Fruit fly (Drosophila melanogaster): ENCODE measurements around the gene iPLA2-VIA.

The iPLA2-VIA gene

DNA sequence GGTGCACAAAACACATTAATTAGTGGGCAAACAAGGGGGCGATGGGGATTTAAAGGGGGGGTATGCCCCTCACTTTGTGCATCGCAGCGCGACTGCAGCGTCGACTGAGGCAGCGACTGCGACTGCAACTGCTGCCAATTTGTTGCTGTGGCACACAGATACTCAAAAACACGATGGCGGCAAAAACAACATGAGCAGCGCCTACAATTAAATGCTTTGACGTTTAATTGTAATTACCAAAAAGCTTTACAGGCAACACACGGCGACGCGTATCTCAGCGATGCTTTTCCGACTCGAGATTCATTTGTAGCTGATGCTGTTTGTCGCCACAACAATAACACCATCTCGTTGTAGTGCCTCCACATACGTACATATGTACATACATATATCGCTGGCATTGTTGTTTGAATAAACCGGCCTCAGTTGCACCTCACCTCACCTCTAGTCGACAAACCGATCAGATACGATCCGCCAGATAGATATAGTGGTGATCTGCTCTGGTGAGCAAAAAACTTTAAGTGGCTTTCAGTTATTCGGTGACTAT lies 42.9 kb downstream of the iPLA2-VIA start (continued):
- TF ChIP-seq CG11456 (GFP tag; IDR thresholded peaks at IDR 0.05), result 0 out of 3 replicates have a peak, but pooled peaks have one; percentile 30
- TF ChIP-seq CG3847 (GFP tag; IDR thresholded peaks at IDR 0.05), result no peak
- no peak for TF ChIP-seq CG1647 (GFP tag; optimal IDR thresholded peaks at IDR 0.05)
- no peak for TF ChIP-seq CG11695 (GFP tag; IDR thresholded peaks at IDR 0.05)
- TF ChIP-seq CG4360 (GFP tag; IDR thresholded peaks at IDR 0.05), result no peak
- no peak for TF ChIP-seq Gug (GFP tag; IDR thresholded peaks at IDR 0.05)
- TF ChIP-seq Drgx (GFP tag; IDR thresholded peaks at IDR 0.05), result peak; percentile 38; the same call in 1 of the 2 replicates
- TF ChIP-seq Xbp1 (GFP tag; optimal IDR thresholded peaks at IDR 0.05), result no peak
- no peak for TF ChIP-seq Optix (GFP tag; IDR thresholded peaks at IDR 0.05)
- TF ChIP-seq Lhr (GFP tag; optimal IDR thresholded peaks at IDR 0.05), result no peak
- TF ChIP-seq Oaz (GFP tag; IDR thresholded peaks at IDR 0.05), result no peak
- TF ChIP-seq gem (tag; optimal IDR thresholded peaks at IDR 0.05), result no peak
- TF ChIP-seq CG7786 (GFP tag; optimal IDR thresholded peaks at IDR 0.05), result no peak
- TF ChIP-seq Hr51 (GFP tag; optimal IDR thresholded peaks at IDR 0.05), result no peak
- TF ChIP-seq CG13424 (tag; optimal IDR thresholded peaks at IDR 0.05), result no peak
- peak; percentile 17 for TF ChIP-seq grn (GFP tag; optimal IDR thresholded peaks at IDR 0.05)
- TF ChIP-seq sr (GFP tag; IDR thresholded peaks at IDR 0.05), result no peak
- no peak for TF ChIP-seq luna (GFP tag; optimal IDR thresholded peaks at IDR 0.05)
- TF ChIP-seq CG18764 (GFP tag; optimal IDR thresholded peaks at IDR 0.05), result no peak
- TF ChIP-seq pzg (GFP tag; optimal IDR thresholded peaks at IDR 0.05), result no peak
- TF ChIP-seq chinmo (GFP tag; IDR thresholded peaks at IDR 0.05; ENCODE audit: partially characterized antibody), result 0 out of 4 replicates have a peak, but pooled peaks have one; percentile 50
- TF ChIP-seq CG18599 (GFP tag; optimal IDR thresholded peaks at IDR 0.05), result no peak
- no peak for TF ChIP-seq CG10565 (GFP tag; optimal IDR thresholded peaks at IDR 0.05)

DNA sequence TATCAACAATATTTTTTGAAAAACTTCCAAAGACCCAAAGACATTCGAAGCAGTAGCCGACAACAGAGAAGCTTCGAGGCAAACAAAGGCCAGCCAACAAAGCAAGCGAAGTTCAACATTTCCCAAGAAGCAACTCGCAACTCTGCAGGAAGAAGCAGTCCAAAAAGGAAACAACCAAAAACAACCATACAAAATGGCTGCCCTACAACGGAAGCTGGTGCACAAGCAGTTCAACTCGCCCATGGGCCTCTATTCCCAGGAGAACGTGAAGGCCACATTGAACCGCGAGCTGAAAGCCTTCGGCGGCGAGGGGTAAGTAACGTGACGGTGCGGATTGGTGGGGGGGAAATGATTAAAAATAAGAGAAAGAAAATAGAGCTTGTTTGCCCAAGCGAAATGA lies 43.9 kb downstream of the iPLA2-VIA start:
- TF ChIP-seq crol (GFP tag; IDR thresholded peaks at IDR 0.05), result 0 out of 2 replicates have a peak, but pooled peaks have one; percentile 46
- peak; percentile 49 for TF ChIP-seq CG31365 (tag; optimal IDR thresholded peaks at IDR 0.05)
- TF ChIP-seq Ets65A (GFP tag), result peak; percentile 36
- TF ChIP-seq zen (tag; optimal IDR thresholded peaks at IDR 0.05), result peak; percentile 38
- TF ChIP-seq Ets97D (GFP tag; optimal IDR thresholded peaks at IDR 0.05), result peak; percentile 75
- 0 out of 2 replicates have a peak, but pooled peaks have one; percentile 15 for TF ChIP-seq Rfx (GFP tag; IDR thresholded peaks at IDR 0.05)
- no peak for TF ChIP-seq CG15696 (tag; optimal IDR thresholded peaks at IDR 0.05)
- no peak for TF ChIP-seq CG11093 (GFP tag; IDR thresholded peaks at IDR 0.05)
- peak; percentile 79 for TF ChIP-seq CG7271 (tag; optimal IDR thresholded peaks at IDR 0.05)
- TF ChIP-seq CG10959 (GFP tag; IDR thresholded peaks at IDR 0.05), result 0 out of 2 replicates have a peak, but pooled peaks have one; percentile 30
- no peak for TF ChIP-seq Mrtf (GFP tag; IDR thresholded peaks at IDR 0.05)
- 0 out of 2 replicates have a peak, but pooled peaks have one; percentile 16 for TF ChIP-seq slbo (GFP tag; IDR thresholded peaks at IDR 0.05)
- peak; percentile 77 for TF ChIP-seq Med (GFP tag)
- TF ChIP-seq usp (GFP tag; optimal IDR thresholded peaks at IDR 0.05), result no peak
- no peak for TF ChIP-seq CG6854 (GFP tag; optimal IDR thresholded peaks at IDR 0.05)
- TF ChIP-seq CG34422 (GFP tag; IDR thresholded peaks at IDR 0.05), result no peak
- TF ChIP-seq phol (tag; optimal IDR thresholded peaks at IDR 0.05), result peak; percentile 64
- TF ChIP-seq stwl (tag; optimal IDR thresholded peaks at IDR 0.05), result peak; percentile 10

Data from whole organism, embryonic.